Worm (Caenorhabditis elegans) whole organism, late embryonic: ENCODE results near the gene T02H6.8.

Experiments
- T23F11.4 ChIP-seq: fragments of 200-800 bp; sonication (Bioruptor generic); optimal IDR thresholded peaks from 2 replicates; lab custom pipeline; 2018; ENCODE audit warnings: mild to moderate bottlenecking, missing genetic modification characterization, missing compliant biosample characterization
- ceh-24 ChIP-seq: sonication (generic microtip); optimal IDR thresholded peaks from 2 replicates; lab custom pipeline; 2016; ENCODE audit warnings: mild to moderate bottlenecking, missing genetic modification characterization, missing compliant biosample characterization
- dve-1 ChIP-seq: sonication (generic microtip); optimal IDR thresholded peaks from 2 replicates; lab custom pipeline; 2017; ENCODE audit warnings: antibody characterized with exemption, mild to moderate bottlenecking, missing genetic modification characterization, missing compliant biosample characterization
- fkh-10 ChIP-seq: fragments of 150-350 bp; optimal IDR thresholded peaks from 2 replicates; lab custom pipeline; 2014; ENCODE audit warnings: missing biosample characterization, missing genetic modification reagents, missing genetic modification characterization
- fkh-6 ChIP-seq: sonication (generic microtip); optimal IDR thresholded peaks from 2 replicates; lab custom pipeline; 2016; ENCODE audit warnings: missing genetic modification characterization, missing compliant biosample characterization
- hlh-15 ChIP-seq: sonication (generic microtip); optimal IDR thresholded peaks from 2 replicates; lab custom pipeline; 2016; ENCODE audit warnings: missing genetic modification characterization, missing compliant biosample characterization
- nfya-1 ChIP-seq: sonication (generic microtip); optimal IDR thresholded peaks from 2 replicates; lab custom pipeline; 2017; ENCODE audit warnings: missing genetic modification characterization, mild to moderate bottlenecking, missing compliant biosample characterization, antibody characterized with exemption, moderate library complexity
- pax-1 ChIP-seq: fragments of 150-350 bp; optimal IDR thresholded peaks from 2 replicates; lab custom pipeline; 2014; ENCODE audit warnings: missing biosample characterization, missing genetic modification characterization
- pha-4 ChIP-seq: fragments of 150-350 bp; optimal IDR thresholded peaks from 2 replicates; lab custom pipeline; 2018; ENCODE audit warnings: missing biosample characterization, missing genetic modification reagents, missing genetic modification characterization
- pqm-1 ChIP-seq: sonication (generic microtip); optimal IDR thresholded peaks from 2 replicates; lab custom pipeline; 2016; ENCODE audit warnings: missing genetic modification characterization, missing compliant biosample characterization
- rnt-1 ChIP-seq: sonication (generic microtip); optimal IDR thresholded peaks from 2 replicates; lab custom pipeline; 2016; ENCODE audit warnings: missing genetic modification characterization, missing compliant biosample characterization

ce11 chrII:667864-668263, 12.8 kb upstream of the T02H6.8 start:
- TF ChIP-seq ceh-24 (no peak), fkh-10 (GFP tag; lab: Kevin White, UChicago) (no peak), nfya-1 (tag; lab: Kevin White, UChicago) (no peak), dve-1 (tag; lab: Kevin White, UChicago) (no peak), pha-4 (tag; lab: Kevin White, UChicago) (no peak), hlh-15 (tag; lab: Kevin White, UChicago) (no peak), pax-1 (tag; lab: Kevin White, UChicago) (no peak), pqm-1 (tag; lab: Kevin White, UChicago) (no peak), rnt-1 (tag; lab: Kevin White, UChicago) (no peak), fkh-6 (no peak), T23F11.4 (no peak)
